Fruit fly (Drosophila melanogaster) S2 (cell line): ENCODE results near the gene temp.

Experiments
- CG8478 ChIP-seq: fragments of >200 bp; optimal IDR thresholded peaks from 2 replicates; lab custom pipeline; 2018
- CTCF ChIP-seq, 2 experiments: fragments of >200 bp; optimal IDR thresholded peaks; 2 replicates each; lab custom pipeline; 2018

dm6 chrX:2274704-2275199 is 12.4 kb upstream of the temp start, which contains the start of gene Grp170:
- TF ChIP-seq CG8478: no peak
- no peak for TF ChIP-seq CTCF (optimal IDR thresholded peaks at IDR 0.05; lab: Kevin White, UChicago)
